Worm (Caenorhabditis elegans): ENCODE data around the gene nrde-1.

ce11 chrIII:3692516-3692915, 20.7 kb upstream of the nrde-1 start:
- no peak for TF ChIP-seq Y53G8AR.9 (GFP tag; conservative IDR thresholded peaks at IDR 0.05)
- no peak for TF ChIP-seq madf-10 (tag; optimal IDR thresholded peaks at IDR 0.05)
- no peak for TF ChIP-seq sea-2 (GFP tag; IDR thresholded peaks at IDR 0.05)
- no peak for TF ChIP-seq nfyb-1 (GFP tag; IDR thresholded peaks at IDR 0.05)
- no peak for TF ChIP-seq ceh-91 (GFP tag; IDR thresholded peaks at IDR 0.05)
- no peak for TF ChIP-seq unc-130 (GFP tag; optimal IDR thresholded peaks at IDR 0.05)
- no peak for TF ChIP-seq repo-1 (tag; optimal IDR thresholded peaks at IDR 0.05)
- TF ChIP-seq F39B2.1 (GFP tag; IDR thresholded peaks at IDR 0.05): no peak
- no peak for TF ChIP-seq snpc-4 (GFP tag; optimal IDR thresholded peaks at IDR 0.05)
- TF ChIP-seq snpc-4 (tag; optimal IDR thresholded peaks at IDR 0.05): no peak
